Worm (Caenorhabditis elegans) whole organism, mixed stage, embryonic: Measurements from ENCODE around the gene srd-21.

Experiments
- snpc-4 ChIP-seq: fragments of 150-350 bp; optimal IDR thresholded peaks from 2 replicates; lab custom pipeline; 2014; ENCODE audit warnings: missing biosample characterization, missing genetic modification characterization
- tbx-8 ChIP-seq: fragments of 200-800 bp; sonication (Bioruptor generic); optimal IDR thresholded peaks from 2 replicates; lab custom pipeline; 2018; ENCODE audit warnings: mild to moderate bottlenecking, missing genetic modification characterization, moderate library complexity, missing compliant biosample characterization

- TF ChIP-seq tbx-8 (GFP tag; lab: Kevin White, UChicago): no peak
- TF ChIP-seq snpc-4 (tag; lab: Kevin White, UChicago): no peak
These were observed 18.8 kb downstream of the srd-21 start, which contains the start of gene W06G6.20 for ce11 chrV:16648317-16649018.
